Worm (Caenorhabditis elegans) whole organism, L3 larva: Measurements from ENCODE around the gene K11H3.2.

Experiments
- R02D3.7 ChIP-seq: fragments of 150-350 bp; optimal IDR thresholded peaks from 2 replicates; lab custom pipeline; 2014; ENCODE audit warnings: missing biosample characterization, missing genetic modification characterization
- aly-2 ChIP-seq: fragments of 150-350 bp; optimal IDR thresholded peaks from 2 replicates; lab custom pipeline; 2014; ENCODE audit warnings: missing biosample characterization, missing genetic modification characterization
- ama-1 ChIP-seq: fragments of 150-350 bp; optimal IDR thresholded peaks from 2 replicates; lab custom pipeline; 2018
- ceh-16 ChIP-seq: sonication (generic microtip); optimal IDR thresholded peaks from 2 replicates; lab custom pipeline; 2017; ENCODE audit warnings: missing biosample characterization, missing genetic modification characterization
- ceh-82 ChIP-seq: fragments of 150-350 bp; optimal IDR thresholded peaks from 2 replicates; lab custom pipeline; 2014; ENCODE audit warnings: missing biosample characterization, missing genetic modification characterization
- ceh-9 ChIP-seq: sonication (generic microtip); optimal IDR thresholded peaks from 2 replicates; lab custom pipeline; 2018; ENCODE audit warnings: missing biosample characterization, missing genetic modification characterization
- egl-5 ChIP-seq: fragments of 150-350 bp; optimal IDR thresholded peaks from 2 replicates; lab custom pipeline; 2017; ENCODE audit warnings: missing biosample characterization, missing genetic modification reagents, missing genetic modification characterization, inconsistent platforms
- elt-1 ChIP-seq: fragments of 150-350 bp; optimal IDR thresholded peaks from 2 replicates; lab custom pipeline; 2014; ENCODE audit warnings: missing biosample characterization, missing genetic modification characterization
- elt-2 ChIP-seq: sonication (generic microtip); optimal IDR thresholded peaks from 2 replicates; lab custom pipeline; 2016; ENCODE audit warnings: missing genetic modification reagents, mild to moderate bottlenecking, missing genetic modification characterization, missing compliant biosample characterization
- fkh-10 ChIP-seq: sonication (generic microtip); optimal IDR thresholded peaks from 2 replicates; lab custom pipeline; 2017; ENCODE audit warnings: missing biosample characterization, missing genetic modification reagents, missing genetic modification characterization
- fos-1 ChIP-seq: fragments of 150-350 bp; optimal IDR thresholded peaks from 2 replicates; lab custom pipeline; 2014; ENCODE audit warnings: missing biosample characterization, missing genetic modification characterization
- hmg-11 ChIP-seq: sonication (generic microtip); optimal IDR thresholded peaks from 2 replicates; lab custom pipeline; 2016; ENCODE audit warnings: missing genetic modification characterization, missing compliant biosample characterization
- jun-1 ChIP-seq: fragments of 150-350 bp; optimal IDR thresholded peaks from 2 replicates; lab custom pipeline; 2014; ENCODE audit warnings: missing biosample characterization, missing genetic modification reagents, missing genetic modification characterization
- lin-15B ChIP-seq: fragments of 150-350 bp; optimal IDR thresholded peaks from 2 replicates; lab custom pipeline; 2014; ENCODE audit warnings: missing biosample characterization, missing genetic modification characterization
- lin-39 ChIP-seq: fragments of 150-350 bp; optimal IDR thresholded peaks from 2 replicates; lab custom pipeline; 2018; ENCODE audit warnings: missing biosample characterization, missing genetic modification reagents, missing genetic modification characterization
- mdl-1 ChIP-seq: fragments of 150-350 bp; optimal IDR thresholded peaks from 2 replicates; lab custom pipeline; 2014; ENCODE audit warnings: missing biosample characterization, missing genetic modification characterization
- mml-1 ChIP-seq: fragments of 150-350 bp; sonication (generic microtip); optimal IDR thresholded peaks from 3 replicates; lab custom pipeline; 2014; ENCODE audit warnings: missing biosample characterization, missing genetic modification characterization
- nfya-1 ChIP-seq: sonication (generic microtip); optimal IDR thresholded peaks from 2 replicates; lab custom pipeline; 2017; ENCODE audit warnings: missing genetic modification characterization, mild to moderate bottlenecking, missing compliant biosample characterization, antibody characterized with exemption, moderate library complexity; ENCODE audit not compliant: insufficient read depth
- nhr-11 ChIP-seq: fragments of 150-350 bp; optimal IDR thresholded peaks from 2 replicates; lab custom pipeline; 2014; ENCODE audit warnings: missing biosample characterization, missing genetic modification characterization
- nhr-23 ChIP-seq: fragments of 150-350 bp; optimal IDR thresholded peaks from 2 replicates; lab custom pipeline; 2014; ENCODE audit warnings: missing biosample characterization, missing genetic modification reagents, missing genetic modification characterization
- nhr-237 ChIP-seq: fragments of 150-350 bp; optimal IDR thresholded peaks from 2 replicates; lab custom pipeline; 2014; ENCODE audit warnings: missing biosample characterization, missing genetic modification characterization
- nhr-25 ChIP-seq: sonication (generic microtip); optimal IDR thresholded peaks from 2 replicates; lab custom pipeline; 2017; ENCODE audit warnings: missing biosample characterization, missing genetic modification characterization
- nhr-43 ChIP-seq: sonication (generic microtip); optimal IDR thresholded peaks from 2 replicates; lab custom pipeline; 2016; ENCODE audit warnings: mild to moderate bottlenecking, missing genetic modification characterization, missing compliant biosample characterization; ENCODE audit not compliant: poor library complexity, severe bottlenecking
- nhr-67 ChIP-seq: fragments of 150-350 bp; optimal IDR thresholded peaks from 2 replicates; lab custom pipeline; 2014; ENCODE audit warnings: missing biosample characterization, missing genetic modification characterization
- nhr-77 ChIP-seq: fragments of 150-350 bp; optimal IDR thresholded peaks from 2 replicates; lab custom pipeline; 2014; ENCODE audit warnings: missing biosample characterization, missing genetic modification characterization
- pqm-1 ChIP-seq: fragments of 150-350 bp; optimal IDR thresholded peaks from 2 replicates; lab custom pipeline; 2017; ENCODE audit warnings: missing biosample characterization, missing genetic modification characterization, inconsistent platforms
- snpc-4 ChIP-seq: fragments of 150-350 bp; optimal IDR thresholded peaks from 2 replicates; lab custom pipeline; 2014; ENCODE audit warnings: missing biosample characterization, missing genetic modification characterization
- tbx-2 ChIP-seq: sonication (generic microtip); optimal IDR thresholded peaks from 2 replicates; lab custom pipeline; 2016; ENCODE audit warnings: mild to moderate bottlenecking, missing genetic modification characterization, missing compliant biosample characterization
- unc-39 ChIP-seq: sonication (generic microtip); optimal IDR thresholded peaks from 4 replicates; lab custom pipeline; 2017; ENCODE audit warnings: missing biosample characterization, missing genetic modification characterization
- unc-62 ChIP-seq: fragments of 150-350 bp; sonication (generic microtip); optimal IDR thresholded peaks from 4 replicates; lab custom pipeline; 2014; ENCODE audit warnings: missing biosample characterization, missing genetic modification reagents, missing genetic modification characterization
- ztf-11 ChIP-seq: fragments of 150-350 bp; optimal IDR thresholded peaks from 2 replicates; lab custom pipeline; 2014; ENCODE audit warnings: missing biosample characterization, missing genetic modification characterization
- ztf-4 ChIP-seq: fragments of 150-350 bp; optimal IDR thresholded peaks from 2 replicates; lab custom pipeline; 2014; ENCODE audit warnings: missing biosample characterization, missing genetic modification characterization

K11H3.2 gene

ce11 chrIII:9846093-9846492, at the start of gene K11H3.2:
Gene K11H3.2, plus strand, starts transcription at chrIII:9846393.
- TF ChIP-seq elt-1 (tag; lab: Kevin White, UChicago) (no peak), unc-62 (GFP tag; lab: Kevin White, UChicago) (no peak), lin-39 (no peak), nfya-1 (tag; lab: Kevin White, UChicago) (no peak), fos-1 (no peak)
- TF ChIP-seq, all 47 proteins: peak for 0

- TF ChIP-seq ceh-16 (no peak), pqm-1 (no peak), nhr-67 (tag; lab: Kevin White, UChicago) (no peak), mml-1 (tag; lab: Kevin White, UChicago) (no peak), nfya-1 (tag; lab: Kevin White, UChicago) (no peak), ztf-4 (tag; lab: Kevin White, UChicago) (no peak), nhr-237 (tag; lab: Kevin White, UChicago) (no peak), egl-5 (tag; lab: Kevin White, UChicago) (no peak), ceh-82 (tag; lab: Kevin White, UChicago) (no peak), snpc-4 (tag; lab: Kevin White, UChicago) (no peak), nhr-77 (tag; lab: Kevin White, UChicago) (no peak)
Observed at ce11 chrIII:9796448-9796847, 49.7 kb upstream of the K11H3.2 start, which contains the start of gene srxa-10. Gene srxa-10, minus strand, starts transcription at chrIII:9796548.

- no peak for TF ChIP-seq R02D3.7 (tag; lab: Kevin White, UChicago)
- peak; percentile 1 for TF ChIP-seq nfya-1 (tag; lab: Kevin White, UChicago)
- TF ChIP-seq ztf-11 (tag; lab: Kevin White, UChicago) = no peak
- peak; percentile 10 for TF ChIP-seq lin-15B (tag; lab: Kevin White, UChicago)
- TF ChIP-seq lin-39 = no peak
- no peak for TF ChIP-seq tbx-2 (tag; lab: Kevin White, UChicago)
Observed at ce11 chrIII:9798478-9799157, 47.6 kb upstream of the K11H3.2 start, which contains the start of gene ZK632.2. Gene ZK632.2, plus strand, starts transcription at chrIII:9799107.

ce11 chrIII:9802045-9802444, 44.1 kb upstream of the K11H3.2 start:
- TF ChIP-seq ama-1 (lab: Kevin White, UChicago) = peak; percentile 50
- no peak for TF ChIP-seq nhr-237 (tag; lab: Kevin White, UChicago)

ce11 chrIII:9804997-9805610, 41.1 kb upstream of the K11H3.2 start, which contains the start of gene riok-3:
Gene riok-3, minus strand, starts transcription at chrIII:9805011.
- no peak for TF ChIP-seq hmg-11 (tag; lab: Kevin White, UChicago)
- peak; percentile 20 for TF ChIP-seq elt-2 (tag; lab: Kevin White, UChicago)
- TF ChIP-seq ama-1 (lab: Kevin White, UChicago) = peak; percentile 62
- TF ChIP-seq nhr-23 (tag; lab: Kevin White, UChicago) = peak; percentile 36
- peak; percentile 33 for TF ChIP-seq nhr-25 (tag; lab: Kevin White, UChicago)
- TF ChIP-seq lin-39 = no peak
- TF ChIP-seq nfya-1 (tag; lab: Kevin White, UChicago) = peak; percentile 12

ce11 chrIII:9806968-9807559, 39.1 kb upstream of the K11H3.2 start, which contains the start of gene ZK632.4:
Gene ZK632.4, minus strand, starts transcription at chrIII:9807454.
- TF ChIP-seq nhr-25 (tag; lab: Kevin White, UChicago) = peak; percentile 26
- TF ChIP-seq ceh-9 (tag; lab: Kevin White, UChicago) = no peak
- TF ChIP-seq nhr-23 (tag; lab: Kevin White, UChicago) = peak; percentile 53
- no peak for TF ChIP-seq aly-2 (tag; lab: Kevin White, UChicago)

- TF ChIP-seq nhr-11 = no peak
- TF ChIP-seq unc-39 (tag; lab: Kevin White, UChicago) = no peak
- TF ChIP-seq nhr-23 (tag; lab: Kevin White, UChicago) = peak; percentile 49
- TF ChIP-seq fkh-10 (GFP tag; lab: Kevin White, UChicago) = no peak
- peak; percentile 65 for TF ChIP-seq elt-2 (tag; lab: Kevin White, UChicago)
- peak; percentile 82 for TF ChIP-seq ama-1 (lab: Kevin White, UChicago)
- TF ChIP-seq nfya-1 (tag; lab: Kevin White, UChicago) = peak; percentile 10
- no peak for TF ChIP-seq ztf-11 (tag; lab: Kevin White, UChicago)
- TF ChIP-seq mdl-1 = peak; percentile 32
- TF ChIP-seq nhr-43 (tag; lab: Kevin White, UChicago) = peak; percentile 80
- peak; percentile 48 for TF ChIP-seq pqm-1
- no peak for TF ChIP-seq snpc-4 (tag; lab: Kevin White, UChicago)
- TF ChIP-seq nhr-25 (tag; lab: Kevin White, UChicago) = peak; percentile 67
- TF ChIP-seq jun-1 (tag; lab: Kevin White, UChicago) = peak; percentile 55
Observed at ce11 chrIII:9807560-9808046, 38.6 kb upstream of the K11H3.2 start.
